Worm (Caenorhabditis elegans): ENCODE data around the gene afmd-2.

afmd-2 gene

ce11 chrIV:13510049-13510448 is 1.0 kb downstream of the afmd-2 start (continued):
- TF ChIP-seq cebp-1 (GFP tag; IDR thresholded peaks at IDR 0.05): no peak
- TF ChIP-seq cebp-1 (tag; optimal IDR thresholded peaks at IDR 0.05): peak; percentile 38
- 0 out of 2 replicates have a peak, but pooled peaks have one; percentile 28 for TF ChIP-seq ztf-28 (GFP tag; IDR thresholded peaks at IDR 0.05)
- no peak for TF ChIP-seq nhr-120 (GFP tag; IDR thresholded peaks at IDR 0.05)
- no peak for TF ChIP-seq ztf-26 (tag; optimal IDR thresholded peaks at IDR 0.05)
- no peak for TF ChIP-seq ceh-58 (GFP tag; IDR thresholded peaks at IDR 0.05)
- peak; percentile 3 for TF ChIP-seq atf-7 (tag; optimal IDR thresholded peaks at IDR 0.05)
- no peak for TF ChIP-seq aptf-2 (GFP tag; conservative IDR thresholded peaks at IDR 0.05)
- TF ChIP-seq D2030.7 (GFP tag; IDR thresholded peaks at IDR 0.05): peak; percentile 63
- no peak for TF ChIP-seq B0261.1 (tag; optimal IDR thresholded peaks at IDR 0.05)
- TF ChIP-seq unc-130 (GFP tag; optimal IDR thresholded peaks at IDR 0.05): no peak

ce11 chrIV:13512112-13512569 is 3.1 kb downstream of the afmd-2 start, which contains the start of gene puf-3:
puf-3 (minus strand) TSS chrIV:13512162.
- TF ChIP-seq hsf-1 (GFP tag; IDR thresholded peaks at IDR 0.05) (peak; percentile 85), ceh-100 (GFP tag; IDR thresholded peaks at IDR 0.05) (peak; percentile 30; the same call in 1 of the 2 replicates), dox-1 (GFP tag; IDR thresholded peaks at IDR 0.05) (peak; percentile 82), lir-1 (GFP tag; conservative IDR thresholded peaks at IDR 0.05) (peak; percentile 18; the same call in 1 of the 2 replicates), snpc-4 (GFP tag; optimal IDR thresholded peaks at IDR 0.05) (peak; percentile 76), snpc-4 (tag; optimal IDR thresholded peaks at IDR 0.05) (peak in 3 of 4 experiments; percentile 55 to 92 (median 82)), him-1 (tag; optimal IDR thresholded peaks at IDR 0.05) (peak; percentile 63), unc-130 (GFP tag; optimal IDR thresholded peaks at IDR 0.05) (peak; percentile 25), F39B2.1 (GFP tag; IDR thresholded peaks at IDR 0.05) (no peak), D2030.7 (GFP tag; IDR thresholded peaks at IDR 0.05) (peak; percentile 94), chd-7 (tag; optimal IDR thresholded peaks at IDR 0.05) (no peak), pbrm-1 (GFP tag; IDR thresholded peaks at IDR 0.05) (peak; percentile 61), Y53G8AR.9 (GFP tag; conservative IDR thresholded peaks at IDR 0.05) (peak; percentile 84), Y56A3A.18 (GFP tag; IDR thresholded peaks at IDR 0.05) (no peak), snpc-1.1 (tag; optimal IDR thresholded peaks at IDR 0.05; ENCODE audit: insufficient read depth) (peak; percentile 75), T07F8.4 (tag; optimal IDR thresholded peaks at IDR 0.05) (no peak), attf-6 (GFP tag; IDR thresholded peaks at IDR 0.05) (peak; percentile 95), cebp-1 (GFP tag; IDR thresholded peaks at IDR 0.05) (no peak), cebp-1 (tag; optimal IDR thresholded peaks at IDR 0.05) (no peak), tbp1 (GFP tag; optimal IDR thresholded peaks at IDR 0.05) (peak; percentile 70), mcd-1 (GFP tag; IDR thresholded peaks at IDR 0.05) (peak; percentile 63), F33H1.4 (GFP tag; IDR thresholded peaks at IDR 0.05) (peak; percentile 98), efl-1 (GFP tag; optimal IDR thresholded peaks at IDR 0.05) (peak; percentile 97), madf-8 (GFP tag; conservative IDR thresholded peaks at IDR 0.05) (peak; percentile 97), fkh-3 (tag; optimal IDR thresholded peaks at IDR 0.05) (no peak), ZK185.1 (tag; optimal IDR thresholded peaks at IDR 0.05; ENCODE audit: poor library complexity, severe bottlenecking) (no peak), xnd-1 (tag; optimal IDR thresholded peaks at IDR 0.05) (peak; percentile 98), snpc-1.3 (tag; optimal IDR thresholded peaks at IDR 0.05; ENCODE audit: insufficient read depth) (peak; percentile 65), dpl-1 (GFP tag; optimal IDR thresholded peaks at IDR 0.05) (peak; percentile 93), atf-7 (tag; optimal IDR thresholded peaks at IDR 0.05) (no peak), ceh-27 (GFP tag; optimal IDR thresholded peaks at IDR 0.05) (no peak), hmg-20 (GFP tag; IDR thresholded peaks at IDR 0.05) (no peak), hrde-1 (tag; optimal IDR thresholded peaks at IDR 0.05; ENCODE audit: borderline replicate concordance) (peak; percentile 24), bed-2 (GFP tag; IDR thresholded peaks at IDR 0.05) (no peak), ztf-26 (tag; optimal IDR thresholded peaks at IDR 0.05) (no peak), dpff-1 (tag; optimal IDR thresholded peaks at IDR 0.05) (no peak), C06A6.2 (GFP tag; conservative IDR thresholded peaks at IDR 0.05) (no peak), lsl-1 (GFP tag; optimal IDR thresholded peaks at IDR 0.05) (peak; percentile 98), tlf-1 (GFP tag; optimal IDR thresholded peaks at IDR 0.05) (peak; percentile 89), B0336.3 (GFP tag; IDR thresholded peaks at IDR 0.05) (peak; percentile 76), Y95B8A.8 (GFP tag; IDR thresholded peaks at IDR 0.05) (peak; percentile 88)

Data from whole organism, young adult.